Worm (Caenorhabditis elegans): Measurements from ENCODE around the gene Y73B3A.1.
"Not testable (repeated sequence)": the region's sequence is repeated elsewhere in the genome, so short reads cannot be mapped to it uniquely, and the experiment has no call there.

The Y73B3A.1 gene

DNA sequence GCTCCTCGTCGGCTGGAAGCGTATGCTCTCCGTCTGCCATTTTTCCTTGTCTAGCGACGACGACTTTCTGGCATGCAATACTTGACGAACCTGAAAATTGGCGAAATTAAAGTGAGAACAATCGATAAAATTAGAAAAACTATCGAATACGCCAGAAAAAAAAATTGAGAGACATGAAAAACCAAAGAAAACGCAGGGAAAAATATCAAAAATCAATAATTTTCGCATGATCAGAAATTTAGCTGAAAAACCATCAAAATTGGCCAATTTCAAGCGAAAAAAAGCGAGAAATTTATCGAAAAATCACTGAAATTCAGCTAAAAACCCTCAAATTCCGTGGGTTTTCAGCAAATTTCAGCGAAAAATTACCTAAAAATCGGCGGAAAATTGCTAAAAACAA, at the start of gene Y73B3A.1:
Gene Y73B3A.1 (minus strand): TSS at position 101 of the 400 bp plus-strand sequence.
- not testable (repeated sequence) for TF ChIP-seq D1046.2 (GFP tag; IDR thresholded peaks at IDR 0.05); nhr-41 (GFP tag; IDR thresholded peaks at IDR 0.05); nhr-6 (tag; optimal IDR thresholded peaks at IDR 0.05)

DNA sequence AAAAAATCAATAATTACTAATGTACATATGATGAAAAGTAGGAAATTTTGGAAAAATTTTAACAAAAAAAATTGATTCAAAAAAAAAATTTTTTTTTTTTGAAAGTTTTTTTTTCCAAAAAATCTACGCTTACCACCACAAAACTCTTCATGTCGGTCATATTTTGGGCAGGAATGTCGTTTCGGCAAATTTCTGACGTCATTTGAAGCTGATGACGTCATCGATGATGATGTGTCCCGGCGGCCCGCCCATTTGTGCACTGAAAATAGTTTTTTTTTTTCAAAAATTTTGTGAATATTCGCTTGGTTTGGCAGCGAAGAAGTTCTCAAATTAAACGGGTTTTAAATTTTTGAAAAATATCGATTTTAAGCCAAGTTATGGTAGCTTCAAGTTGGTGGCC, 42.2 kb upstream of the Y73B3A.1 start:
- TF ChIP-seq T20F7.1 (GFP tag; optimal IDR thresholded peaks at IDR 0.05) (no peak), lin-1 (GFP tag; IDR thresholded peaks at IDR 0.05) (no peak), zip-2 (tag; optimal IDR thresholded peaks at IDR 0.05) (no peak), aha-1 (tag) (no peak), ceh-62 (tag; optimal IDR thresholded peaks at IDR 0.05) (no peak), tra-1 (GFP tag; IDR thresholded peaks at IDR 0.05) (no peak), sdz-12 (GFP tag; optimal IDR thresholded peaks at IDR 0.05) (no peak), ceh-44 (GFP tag; IDR thresholded peaks at IDR 0.05) (no peak), Y5F2A.4 (GFP tag; optimal IDR thresholded peaks at IDR 0.05) (no peak), mxl-2 (GFP tag; conservative IDR thresholded peaks at IDR 0.05) (no peak), mdl-1 (tag; optimal IDR thresholded peaks at IDR 0.05) (no peak), zag-1 (tag; optimal IDR thresholded peaks at IDR 0.05) (no peak), skn-1 (tag; optimal IDR thresholded peaks at IDR 0.05) (no peak), egl-43 (GFP tag; IDR thresholded peaks at IDR 0.05) (no peak)

DNA sequence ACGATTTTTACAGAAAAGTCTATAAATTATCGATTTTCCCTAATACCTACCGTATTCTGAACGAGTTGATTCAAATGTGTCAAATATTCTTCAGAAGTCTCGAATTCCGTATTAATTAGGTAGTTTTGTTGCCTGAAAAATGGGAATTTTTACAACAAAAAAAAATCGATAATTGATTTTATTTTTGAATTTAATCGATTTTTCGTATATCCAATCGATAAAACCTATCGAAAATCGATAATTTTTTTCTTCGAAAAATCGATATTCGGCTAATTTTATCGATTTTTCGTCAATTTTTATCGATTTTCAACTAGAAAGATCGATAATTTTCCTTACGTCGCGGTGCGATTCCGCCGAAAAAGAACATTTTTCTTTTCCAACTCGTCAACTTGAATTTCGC, 37.9 kb upstream of the Y73B3A.1 start:
- no peak for TF ChIP-seq jun-1 (tag; optimal IDR thresholded peaks at IDR 0.05)
- TF ChIP-seq dmd-8 (GFP tag; IDR thresholded peaks at IDR 0.05), result no peak
- peak; percentile 79 for TF ChIP-seq ceh-28 (tag; optimal IDR thresholded peaks at IDR 0.05)

DNA sequence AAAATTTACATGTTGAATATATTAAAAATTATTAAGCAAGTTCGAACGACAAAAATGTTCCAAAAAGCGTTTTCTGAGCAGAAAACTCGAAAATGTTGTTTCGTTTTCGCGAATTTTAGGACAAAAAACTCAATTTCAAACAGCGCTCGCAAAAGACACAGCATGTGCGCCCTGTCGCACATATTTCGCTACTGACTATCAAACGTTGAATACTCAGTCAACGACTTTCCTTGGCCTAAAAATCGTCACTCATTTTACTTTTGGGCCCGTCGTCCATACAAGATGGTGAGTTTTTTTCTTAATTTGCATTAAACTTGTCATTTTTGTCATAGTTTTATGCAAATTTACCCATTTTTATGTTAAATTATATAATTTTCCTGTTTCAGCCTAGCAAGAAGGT, 12.4 kb upstream of the Y73B3A.1 start:
- peak; percentile 61; the same call in 1 of the 2 replicates for TF ChIP-seq dmd-9 (GFP tag; IDR thresholded peaks at IDR 0.05)
- peak in 1 of 2 experiments; percentile 48 for TF ChIP-seq lsy-2 (tag; optimal IDR thresholded peaks at IDR 0.05)
- peak; percentile 95 for TF ChIP-seq lin-38 (GFP tag; IDR thresholded peaks at IDR 0.05)
- TF ChIP-seq rbr-2 (tag; optimal IDR thresholded peaks at IDR 0.05), result peak; percentile 41
- TF ChIP-seq php-3 (GFP tag; IDR thresholded peaks at IDR 0.05), result 0 out of 2 replicates have a peak, but pooled peaks have one; percentile 23
- peak; percentile 51 for TF ChIP-seq dpl-1 (GFP tag; optimal IDR thresholded peaks at IDR 0.05)
- TF ChIP-seq saeg-2 (GFP tag; IDR thresholded peaks at IDR 0.05), result 0 out of 2 replicates have a peak, but pooled peaks have one; percentile 40
- TF ChIP-seq hmg-1.1 (GFP tag; IDR thresholded peaks at IDR 0.05), result peak; percentile 55
- peak; percentile 0 for TF ChIP-seq mep-1 (tag; optimal IDR thresholded peaks at IDR 0.05)
- TF ChIP-seq dmd-6 (GFP tag; IDR thresholded peaks at IDR 0.05), result peak; percentile 52
- TF ChIP-seq daf-16 (GFP tag; optimal IDR thresholded peaks at IDR 0.05), result not testable (repeated sequence)
- TF ChIP-seq daf-16 (tag; optimal IDR thresholded peaks at IDR 0.05), result peak; percentile 6
- 0 out of 2 replicates have a peak, but pooled peaks have one; percentile 26 for TF ChIP-seq zfp-3 (GFP tag; conservative IDR thresholded peaks at IDR 0.05)

DNA sequence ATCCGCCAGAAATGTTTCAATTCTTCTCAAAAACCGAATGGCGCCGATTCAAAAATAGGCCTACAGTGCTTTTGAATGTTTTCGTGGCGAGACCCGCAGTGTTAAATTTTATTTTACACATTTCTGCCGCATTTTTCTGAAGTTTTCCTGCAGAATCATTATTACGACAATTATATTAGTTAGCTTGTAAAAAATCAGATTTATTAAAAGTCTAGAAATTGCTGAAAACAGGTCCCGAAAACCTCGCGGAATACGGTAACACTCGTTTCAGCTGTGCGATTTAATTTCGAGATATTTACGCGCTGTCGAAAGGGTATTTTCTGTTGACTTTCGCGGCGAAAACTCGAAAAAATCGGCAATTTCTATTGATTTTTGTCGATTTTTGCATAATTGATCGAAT, 751 bp upstream of the Y73B3A.1 start, which contains the start of gene Y73B3A.20:
Gene Y73B3A.20 (plus strand): TSS at position 207 of the 400 bp plus-strand sequence.
- peak; percentile 17 for TF ChIP-seq aha-1 (tag)

DNA sequence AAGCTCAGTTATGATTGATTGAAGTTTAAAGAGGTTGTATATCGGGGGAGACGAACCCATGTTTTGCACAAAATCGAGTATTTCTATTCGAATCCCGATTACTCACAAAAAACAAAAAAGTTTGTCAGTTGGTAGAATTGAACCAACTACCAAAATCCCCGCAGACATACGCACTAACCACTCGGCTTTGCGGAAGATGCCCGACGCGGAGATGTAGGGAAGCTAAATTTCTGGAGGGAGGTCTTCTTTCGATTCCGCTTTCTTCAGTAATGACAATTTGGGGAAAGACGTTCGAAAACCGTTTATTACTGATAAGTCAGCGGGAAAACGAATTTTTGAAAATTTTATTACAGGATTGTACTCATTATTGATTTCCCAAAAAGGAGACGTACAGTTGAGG, 16.5 kb downstream of the Y73B3A.1 start:
- TF ChIP-seq hmg-1.1 (GFP tag; IDR thresholded peaks at IDR 0.05) (0 out of 2 replicates have a peak, but pooled peaks have one; percentile 29), dmd-8 (GFP tag; IDR thresholded peaks at IDR 0.05) (0 out of 2 replicates have a peak, but pooled peaks have one; percentile 39)
